Worm (Caenorhabditis elegans): ENCODE data around the gene josd-1.
"Not testable (repeated sequence)": the region's sequence is repeated elsewhere in the genome, so short reads cannot be mapped to it uniquely, and the experiment has no call there.

The josd-1 gene

DNA sequence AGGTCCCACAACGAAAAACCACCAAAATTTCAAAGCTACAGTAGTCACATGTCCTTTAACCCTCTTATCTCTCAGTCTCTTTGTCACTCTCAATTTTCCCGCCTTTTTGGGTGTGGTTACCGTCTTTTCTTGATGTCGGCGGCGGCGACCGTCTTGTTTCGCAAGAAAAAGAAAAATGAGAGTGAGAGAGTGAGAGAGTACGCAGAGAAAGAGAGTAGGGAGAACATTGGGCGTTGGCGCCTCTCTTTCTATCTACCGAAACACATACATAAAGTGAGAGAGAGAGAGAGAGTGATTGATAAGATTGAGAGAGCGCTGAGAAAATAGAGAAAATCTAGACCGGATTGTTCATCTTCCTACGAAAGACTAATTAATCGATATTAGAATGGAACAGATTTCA is 39.5 kb downstream of the josd-1 start:
- TF ChIP-seq B0310.2 (tag; optimal IDR thresholded peaks at IDR 0.05) (no peak), scrt-1 (GFP tag; IDR thresholded peaks at IDR 0.05) (no peak), pes-1 (GFP tag; IDR thresholded peaks at IDR 0.05) (no peak), flt-1 (GFP tag; IDR thresholded peaks at IDR 0.05) (no peak), tbx-11 (GFP tag; IDR thresholded peaks at IDR 0.05) (no peak), aly-1 (tag; optimal IDR thresholded peaks at IDR 0.05) (no peak), hmbx-1 (tag; optimal IDR thresholded peaks at IDR 0.05) (no peak), ama-1 (optimal IDR thresholded peaks at IDR 0.05) (no peak), hmg-4 (GFP tag; optimal IDR thresholded peaks at IDR 0.05) (no peak), hnd-1 (tag; optimal IDR thresholded peaks at IDR 0.05) (no peak), F13C5.2 (tag; optimal IDR thresholded peaks at IDR 0.05) (no peak), tra-4 (tag; optimal IDR thresholded peaks at IDR 0.05) (no peak), tbx-37 (GFP tag; conservative IDR thresholded peaks at IDR 0.05) (no peak), ets-7 (tag; optimal IDR thresholded peaks at IDR 0.05) (no peak), sea-1 (GFP tag; conservative IDR thresholded peaks at IDR 0.05) (no peak), ceh-36 (tag; optimal IDR thresholded peaks at IDR 0.05) (no peak), ceh-13 (GFP tag; optimal IDR thresholded peaks at IDR 0.05) (no peak)

DNA sequence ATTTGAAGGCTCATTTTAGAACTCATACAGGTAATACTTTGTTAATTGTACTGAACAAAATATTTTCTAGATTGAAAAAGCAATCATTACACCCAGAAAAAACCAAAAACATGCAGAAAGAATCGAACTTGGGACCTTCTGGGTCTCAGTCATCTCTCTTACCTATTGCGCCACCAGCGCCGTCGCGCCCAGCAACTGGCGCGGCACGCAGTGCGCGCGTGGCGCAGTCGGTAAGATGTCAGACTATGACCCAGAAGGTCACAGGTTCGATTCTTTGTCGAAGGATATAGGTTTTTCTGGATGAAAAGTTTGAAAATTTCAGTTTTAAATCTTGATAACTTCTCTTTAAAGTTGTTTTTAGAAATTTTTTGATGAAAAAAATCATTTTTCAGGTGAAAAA is 43.3 kb downstream of the josd-1 start:
- TF ChIP-seq aly-1 (tag; optimal IDR thresholded peaks at IDR 0.05) (no peak), scrt-1 (GFP tag; IDR thresholded peaks at IDR 0.05) (no peak), ceh-13 (GFP tag; optimal IDR thresholded peaks at IDR 0.05) (no peak), tra-4 (tag; optimal IDR thresholded peaks at IDR 0.05) (no peak), sea-1 (GFP tag; conservative IDR thresholded peaks at IDR 0.05) (no peak), ets-7 (tag; optimal IDR thresholded peaks at IDR 0.05) (no peak), tbx-37 (GFP tag; conservative IDR thresholded peaks at IDR 0.05) (no peak), ama-1 (optimal IDR thresholded peaks at IDR 0.05) (no peak)

DNA sequence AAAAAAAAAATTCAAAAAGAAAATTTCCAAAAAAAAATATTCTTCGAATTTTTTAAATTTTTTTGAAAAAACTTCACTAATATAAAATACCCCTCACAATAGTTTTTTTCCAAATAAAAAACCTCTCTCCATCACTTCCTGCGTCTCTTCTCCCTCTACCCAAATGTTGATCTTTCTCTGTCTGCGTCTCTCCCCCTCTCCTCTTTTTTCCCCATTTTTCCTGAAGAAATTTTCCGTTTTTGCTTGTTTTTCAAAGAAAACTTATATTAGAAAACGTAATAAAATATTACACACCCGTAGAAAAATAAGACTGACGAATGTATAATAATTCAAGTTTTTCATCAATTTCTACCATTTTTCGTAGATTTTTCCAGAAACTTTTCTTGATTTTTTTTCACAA is 44.7 kb downstream of the josd-1 start:
- TF ChIP-seq hnd-1 (tag; optimal IDR thresholded peaks at IDR 0.05) (no peak), hmbx-1 (tag; optimal IDR thresholded peaks at IDR 0.05) (no peak), tbx-37 (GFP tag; conservative IDR thresholded peaks at IDR 0.05) (no peak), tra-4 (tag; optimal IDR thresholded peaks at IDR 0.05) (no peak), ama-1 (optimal IDR thresholded peaks at IDR 0.05) (no peak), ets-7 (tag; optimal IDR thresholded peaks at IDR 0.05) (no peak), sea-1 (GFP tag; conservative IDR thresholded peaks at IDR 0.05) (no peak), F13C5.2 (tag; optimal IDR thresholded peaks at IDR 0.05) (no peak), ceh-13 (GFP tag; optimal IDR thresholded peaks at IDR 0.05) (no peak), aly-1 (tag; optimal IDR thresholded peaks at IDR 0.05) (no peak), pes-1 (GFP tag; IDR thresholded peaks at IDR 0.05) (no peak), B0310.2 (tag; optimal IDR thresholded peaks at IDR 0.05) (no peak), tbx-11 (GFP tag; IDR thresholded peaks at IDR 0.05) (no peak), flt-1 (GFP tag; IDR thresholded peaks at IDR 0.05) (no peak), hmg-4 (GFP tag; optimal IDR thresholded peaks at IDR 0.05) (no peak), ceh-36 (tag; optimal IDR thresholded peaks at IDR 0.05) (no peak), scrt-1 (GFP tag; IDR thresholded peaks at IDR 0.05) (no peak)

DNA sequence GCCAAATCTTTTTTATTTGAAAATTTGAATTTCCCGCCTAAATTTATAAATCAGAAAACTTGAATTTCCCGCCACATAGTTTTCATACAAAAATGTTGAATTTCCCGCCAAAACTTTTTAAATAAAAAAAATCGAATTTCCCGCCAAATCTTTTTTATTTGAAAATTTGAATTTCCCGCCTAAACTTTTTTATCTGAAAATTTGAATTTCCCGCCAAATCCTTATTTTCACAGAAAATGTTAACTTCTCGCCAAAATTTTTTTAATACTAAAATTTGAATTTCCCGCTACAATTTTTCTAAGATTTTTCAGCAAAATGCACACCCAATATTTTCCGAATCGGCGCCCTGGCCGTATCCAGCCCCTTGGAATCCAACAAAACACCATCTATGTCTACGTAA is 45.5 kb downstream of the josd-1 start, which contains the start of gene F56F11.2:
TSS of gene F56F11.2 (plus strand) at position 301 of the 400 bp plus-strand sequence.
- not testable (repeated sequence) for TF ChIP-seq tbx-11 (GFP tag; IDR thresholded peaks at IDR 0.05); aly-1 (tag; optimal IDR thresholded peaks at IDR 0.05); B0310.2 (tag; optimal IDR thresholded peaks at IDR 0.05)

Data from whole organism, early embryonic.